Worm (Caenorhabditis elegans): ENCODE data around the gene C42D4.13.

DNA sequence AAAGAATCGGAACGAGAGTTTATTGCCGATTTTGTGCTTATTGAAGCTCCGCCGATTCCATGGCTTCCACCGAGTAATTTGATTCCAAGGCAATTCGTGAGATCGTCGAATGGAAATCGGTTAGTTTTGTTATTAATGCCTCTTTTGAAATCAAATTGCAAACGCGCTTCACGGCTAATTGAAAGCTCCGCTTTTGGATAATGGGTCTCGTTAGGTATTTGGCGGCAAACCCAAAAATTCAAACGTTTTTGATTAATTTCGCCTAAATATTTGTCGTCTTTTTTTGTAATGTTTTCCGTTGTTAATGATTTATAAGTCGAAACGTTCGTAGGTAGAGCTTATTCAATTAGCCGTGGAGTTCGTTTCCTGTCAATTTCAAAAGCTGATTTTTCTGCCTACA is 28.3 kb downstream of the C42D4.13 start:
- TF ChIP-seq elt-3 (tag; optimal IDR thresholded peaks at IDR 0.05) = no peak
- no peak for TF ChIP-seq egl-27 (tag; optimal IDR thresholded peaks at IDR 0.05)
- no peak for TF ChIP-seq pha-4 (tag; optimal IDR thresholded peaks at IDR 0.05)
- no peak for TF ChIP-seq nhr-11 (tag; optimal IDR thresholded peaks at IDR 0.05)
- TF ChIP-seq unc-62 (GFP tag; optimal IDR thresholded peaks at IDR 0.05) = no peak
- no peak for TF ChIP-seq lin-39 (tag; optimal IDR thresholded peaks at IDR 0.05)
- no peak for TF ChIP-seq ceh-28 (tag; optimal IDR thresholded peaks at IDR 0.05)
- no peak for TF ChIP-seq daf-12 (tag; optimal IDR thresholded peaks at IDR 0.05)
- TF ChIP-seq aly-2 (tag; optimal IDR thresholded peaks at IDR 0.05) = no peak
- no peak for TF ChIP-seq mml-1 (tag; optimal IDR thresholded peaks at IDR 0.05)
- TF ChIP-seq ama-1 (optimal IDR thresholded peaks at IDR 0.05) = no peak
- TF ChIP-seq nhr-237 (tag; optimal IDR thresholded peaks at IDR 0.05) = no peak
- no peak for TF ChIP-seq snpc-4 (tag; optimal IDR thresholded peaks at IDR 0.05)

All from whole organism, L3 larva.